Fruit fly (Drosophila melanogaster) whole organism, embryonic: ENCODE measurements around the gene meep.

Experiments
- Adf1 ChIP-seq: fragments of 200-800 bp; sonication (Bioruptor generic); IDR thresholded peaks from 2 replicates; pipeline ENCODE4 v1.3.6; 2022; ENCODE audit warnings: missing biosample characterization, missing genetic modification characterization
- B-H1 ChIP-seq: fragments of 200-800 bp; sonication (Bioruptor generic); IDR thresholded peaks from 3 replicates; pipeline ENCODE4 v1.3.6; 2022; ENCODE audit warnings: missing biosample characterization, missing genetic modification characterization
- B-H2 ChIP-seq: fragments of 200-800 bp; sonication (Bioruptor generic); optimal IDR thresholded peaks from 2 replicates; lab custom pipeline; 2018; ENCODE audit warnings: missing biosample characterization, mild to moderate bottlenecking, missing genetic modification characterization
- Blimp-1 ChIP-seq: fragments of 200-800 bp; sonication (Bioruptor generic); optimal IDR thresholded peaks from 3 replicates; lab custom pipeline; 2018; ENCODE audit warnings: missing biosample characterization, missing genetic modification characterization, mild to moderate bottlenecking, moderate library complexity, missing genetic modification reagents
- CG10147 ChIP-seq: fragments of 200-800 bp; sonication (Bioruptor generic); optimal IDR thresholded peaks from 2 replicates; lab custom pipeline; 2019; ENCODE audit warnings: missing biosample characterization, mild to moderate bottlenecking, missing genetic modification characterization, moderate library complexity
- CG10209 ChIP-seq: fragments of 200-800 bp; sonication (Bioruptor generic); optimal IDR thresholded peaks from 3 replicates; lab custom pipeline; 2017; ENCODE audit warnings: missing biosample characterization, mild to moderate bottlenecking, missing genetic modification characterization, missing genetic modification reagents
- CG10431 ChIP-seq: fragments of 200-800 bp; sonication (Bioruptor generic); optimal IDR thresholded peaks from 3 replicates; lab custom pipeline; 2018; ENCODE audit warnings: missing biosample characterization, mild to moderate bottlenecking, missing genetic modification characterization
- CG10565 ChIP-seq: fragments of 200-800 bp; sonication (Bioruptor generic); optimal IDR thresholded peaks from 3 replicates; lab custom pipeline; 2016; ENCODE audit warnings: missing biosample characterization, mild to moderate bottlenecking, missing genetic modification characterization
- CG11723 ChIP-seq: fragments of 200-800 bp; sonication (Bioruptor generic); optimal IDR thresholded peaks from 2 replicates; lab custom pipeline; 2017; ENCODE audit warnings: missing biosample characterization, mild to moderate bottlenecking, missing genetic modification characterization
- CG14014 ChIP-seq: fragments of 200-800 bp; sonication (Bioruptor generic); IDR thresholded peaks from 2 replicates; pipeline ENCODE4 v1.3.6; 2022; ENCODE audit warnings: missing biosample characterization, missing genetic modification characterization
- CG15479 ChIP-seq: fragments of 200-800 bp; sonication (Bioruptor generic); optimal IDR thresholded peaks from 3 replicates; lab custom pipeline; 2019; ENCODE audit warnings: missing biosample characterization, mild to moderate bottlenecking, missing genetic modification characterization, moderate library complexity
- CG17186 ChIP-seq: fragments of 200-800 bp; sonication (Bioruptor generic); optimal IDR thresholded peaks from 3 replicates; lab custom pipeline; 2017; ENCODE audit warnings: missing biosample characterization, missing genetic modification reagents, missing genetic modification characterization
- CG17361 ChIP-seq: fragments of 200-800 bp; sonication (Bioruptor generic); IDR thresholded peaks from 3 replicates; pipeline ENCODE4 v1.3.6; 2022; ENCODE audit warnings: missing biosample characterization, missing genetic modification characterization
- CG17802 ChIP-seq: fragments of 200-800 bp; sonication (Bioruptor generic); optimal IDR thresholded peaks from 2 replicates; lab custom pipeline; 2018; ENCODE audit warnings: missing biosample characterization, mild to moderate bottlenecking, missing genetic modification characterization, moderate library complexity
- CG1792 ChIP-seq: fragments of 200-800 bp; sonication (Bioruptor generic); optimal IDR thresholded peaks from 2 replicates; lab custom pipeline; 2016; ENCODE audit warnings: missing biosample characterization, missing genetic modification characterization
- CG31441 ChIP-seq: fragments of 200-800 bp; sonication (Bioruptor generic); IDR thresholded peaks from 2 replicates; pipeline ENCODE4 v1.3.6; 2022; ENCODE audit warnings: missing biosample characterization, missing genetic modification characterization
- CG34422 ChIP-seq: fragments of 200-800 bp; sonication (Bioruptor generic); IDR thresholded peaks from 3 replicates; pipeline ENCODE4 v1.3.6; 2022; ENCODE audit warnings: missing biosample characterization, missing genetic modification characterization
- CG42726 ChIP-seq: fragments of 200-800 bp; sonication (Bioruptor generic); IDR thresholded peaks from 2 replicates; pipeline ENCODE4 v1.3.6; 2022; ENCODE audit warnings: missing biosample characterization, missing genetic modification characterization; ENCODE audit not compliant: partially characterized antibody
- CG5953 ChIP-seq: fragments of 200-800 bp; sonication (Bioruptor generic); IDR thresholded peaks from 2 replicates; pipeline ENCODE4 v1.3.6; 2022; ENCODE audit warnings: missing biosample characterization, missing genetic modification characterization
- CG6254 ChIP-seq: fragments of 200-800 bp; sonication (Bioruptor generic); optimal IDR thresholded peaks from 3 replicates; lab custom pipeline; 2017; ENCODE audit warnings: mild to moderate bottlenecking, missing biosample characterization, missing genetic modification reagents, missing genetic modification characterization
- CG7271 ChIP-seq: fragments of 200-800 bp; sonication (Bioruptor generic); optimal IDR thresholded peaks from 2 replicates; lab custom pipeline; 2018; ENCODE audit warnings: missing biosample characterization, mild to moderate bottlenecking, missing genetic modification characterization, moderate library complexity
- CG7786 ChIP-seq: fragments of 200-800 bp; sonication (Bioruptor generic); optimal IDR thresholded peaks from 2 replicates; lab custom pipeline; 2016; ENCODE audit warnings: missing biosample characterization, missing genetic modification characterization
- CG7987 ChIP-seq: fragments of 200-800 bp; sonication (Bioruptor generic); optimal IDR thresholded peaks from 2 replicates; lab custom pipeline; 2018; ENCODE audit warnings: missing biosample characterization, mild to moderate bottlenecking, missing genetic modification characterization, moderate library complexity
- CG9437 ChIP-seq: fragments of 200-800 bp; sonication (Bioruptor generic); optimal IDR thresholded peaks from 2 replicates; lab custom pipeline; 2018; ENCODE audit warnings: missing biosample characterization, mild to moderate bottlenecking, missing genetic modification characterization
- CG9817 ChIP-seq: fragments of 200-800 bp; sonication (Bioruptor generic); optimal IDR thresholded peaks from 2 replicates; lab custom pipeline; 2018; ENCODE audit warnings: missing biosample characterization, mild to moderate bottlenecking, missing genetic modification characterization, moderate library complexity
- Drgx ChIP-seq: fragments of 200-800 bp; sonication (Bioruptor generic); IDR thresholded peaks from 2 replicates; pipeline ENCODE4 v1.3.6; 2022; ENCODE audit warnings: missing biosample characterization, missing genetic modification characterization
- E2f2 ChIP-seq: fragments of 200-800 bp; sonication (Bioruptor generic); IDR thresholded peaks from 2 replicates; pipeline ENCODE4 v1.3.6; 2022; ENCODE audit warnings: missing biosample characterization, missing genetic modification characterization
- Fer1 ChIP-seq: fragments of 200-800 bp; sonication (Bioruptor generic); optimal IDR thresholded peaks from 2 replicates; lab custom pipeline; 2017; ENCODE audit warnings: missing biosample characterization, mild to moderate bottlenecking, missing genetic modification characterization
- H2.0 ChIP-seq: fragments of 200-800 bp; sonication (Bioruptor generic); IDR thresholded peaks from 2 replicates; pipeline ENCODE4 v1.3.6; 2022; ENCODE audit warnings: missing biosample characterization, missing genetic modification characterization
- Kr ChIP-seq: fragments of 200-800 bp; sonication (Bioruptor generic); optimal IDR thresholded peaks from 2 replicates; lab custom pipeline; 2017; ENCODE audit warnings: missing biosample characterization, mild to moderate bottlenecking, missing genetic modification characterization
- Oli ChIP-seq: fragments of 200-800 bp; sonication (Bioruptor generic); optimal IDR thresholded peaks from 2 replicates; lab custom pipeline; 2018; ENCODE audit warnings: missing biosample characterization, mild to moderate bottlenecking, missing genetic modification characterization, moderate library complexity
- Pdp1 ChIP-seq, 2 experiments: fragments of 200-800 bp; sonication (Bioruptor generic); optimal IDR thresholded peaks; 3 replicates each; lab custom pipeline; 2016; ENCODE audit warnings: missing biosample characterization in 2 of 2, missing genetic modification characterization in 2 of 2, mild to moderate bottlenecking in 1 of 2, moderate library complexity in 1 of 2
- ara ChIP-seq: fragments of 200-800 bp; sonication (Bioruptor generic); IDR thresholded peaks from 2 replicates; pipeline ENCODE4 v1.3.6; 2022; ENCODE audit warnings: missing biosample characterization, missing genetic modification characterization
- cato ChIP-seq: fragments of 200-800 bp; sonication (Bioruptor generic); optimal IDR thresholded peaks from 2 replicates; lab custom pipeline; 2016; ENCODE audit warnings: missing biosample characterization, missing genetic modification characterization, borderline replicate concordance
- cg ChIP-seq: fragments of 200-800 bp; sonication (Bioruptor generic); optimal IDR thresholded peaks from 3 replicates; lab custom pipeline; 2019; ENCODE audit warnings: missing biosample characterization, mild to moderate bottlenecking, missing genetic modification characterization, moderate library complexity
- en ChIP-seq: fragments of 200-800 bp; sonication (Bioruptor generic); optimal IDR thresholded peaks from 2 replicates; lab custom pipeline; 2016; ENCODE audit warnings: missing biosample characterization, missing genetic modification characterization
- esg ChIP-seq: fragments of 200-800 bp; sonication (Bioruptor generic); conservative IDR thresholded peaks from 2 replicates; pipeline ENCODE4 v1.3.6; 2022; ENCODE audit warnings: missing biosample characterization, missing genetic modification characterization
- gce ChIP-seq: fragments of 200-800 bp; sonication (Bioruptor generic); IDR thresholded peaks from 3 replicates; pipeline ENCODE4 v1.3.6; 2022; ENCODE audit warnings: missing biosample characterization, missing genetic modification characterization
- gsb-n ChIP-seq: fragments of 200-800 bp; sonication (Bioruptor generic); optimal IDR thresholded peaks from 3 replicates; lab custom pipeline; 2018; ENCODE audit warnings: missing biosample characterization, mild to moderate bottlenecking, missing genetic modification characterization
- ham ChIP-seq: fragments of 200-800 bp; sonication (Bioruptor generic); IDR thresholded peaks from 2 replicates; pipeline ENCODE4 v1.3.6; 2022; ENCODE audit warnings: missing biosample characterization, missing genetic modification characterization
- klu ChIP-seq: fragments of 200-800 bp; sonication (Bioruptor generic); IDR thresholded peaks from 2 replicates; pipeline ENCODE4 v1.3.6; 2022; ENCODE audit warnings: missing biosample characterization, missing genetic modification characterization
- luna ChIP-seq: fragments of 200-800 bp; sonication (Bioruptor generic); optimal IDR thresholded peaks from 2 replicates; lab custom pipeline; 2016; ENCODE audit warnings: missing biosample characterization, missing genetic modification characterization
- maf-S ChIP-seq: fragments of 200-800 bp; sonication (Bioruptor generic); optimal IDR thresholded peaks from 2 replicates; lab custom pipeline; 2016; ENCODE audit warnings: missing biosample characterization, missing genetic modification characterization
- nau ChIP-seq: fragments of 200-800 bp; sonication (Bioruptor generic); optimal IDR thresholded peaks from 3 replicates; lab custom pipeline; 2017; ENCODE audit warnings: missing biosample characterization, mild to moderate bottlenecking, missing genetic modification characterization, missing genetic modification reagents
- phol ChIP-seq: fragments of 200-800 bp; sonication (Bioruptor generic); optimal IDR thresholded peaks from 3 replicates; lab custom pipeline; 2018; ENCODE audit warnings: missing biosample characterization, mild to moderate bottlenecking, missing genetic modification characterization, moderate library complexity
- sima ChIP-seq: fragments of 200-800 bp; sonication (Bioruptor generic); optimal IDR thresholded peaks from 2 replicates; lab custom pipeline; 2016; ENCODE audit warnings: missing biosample characterization, missing genetic modification characterization
- tll ChIP-seq, 2 experiments: fragments of 200-800 bp in 1 of 2; fragments of >200 bp in 1 of 2; sonication (Bioruptor generic) in 1 of 2; optimal IDR thresholded peaks; 2 replicates each; lab custom pipeline; 2017 to 2019; ENCODE audit warnings: missing biosample characterization in 2 of 2, missing genetic modification characterization in 2 of 2, mild to moderate bottlenecking in 1 of 2, moderate library complexity in 1 of 2
- vvl ChIP-seq: fragments of 200-800 bp; sonication (Bioruptor generic); IDR thresholded peaks from 2 replicates; pipeline ENCODE4 v1.3.6; 2022; ENCODE audit warnings: missing biosample characterization, missing genetic modification characterization
- yki ChIP-seq: fragments of >200 bp; optimal IDR thresholded peaks from 3 replicates; lab custom pipeline; 2018

Gene meep

dm6 chr3L:1247627-1248295 lies 44.9 kb upstream of the meep start, which contains the start of the genes Psf1 and Sac1 (continued):
- no peak for TF ChIP-seq Blimp-1
- peak; percentile 57 for TF ChIP-seq CG9817 (tag; lab: Kevin White, UChicago)
- TF ChIP-seq esg (GFP tag; lab: Robert Waterston, UW) = peak; percentile 28; the same call in 1 of the 2 replicates
- no peak for TF ChIP-seq CG15479
- peak in 1 of 2 experiments; percentile 61 for TF ChIP-seq tll (GFP tag; optimal IDR thresholded peaks at IDR 0.05; lab: Kevin White, UChicago)
- no peak for TF ChIP-seq ham (GFP tag; lab: Robert Waterston, UW)
- no peak for TF ChIP-seq Kr (GFP tag; lab: Kevin White, UChicago)
- no peak for TF ChIP-seq ara (GFP tag; lab: Robert Waterston, UW)
- no peak for TF ChIP-seq CG10209 (GFP tag; lab: Kevin White, UChicago)
- no peak for TF ChIP-seq CG10431 (GFP tag; lab: Kevin White, UChicago)
- TF ChIP-seq CG14014 (GFP tag; lab: Robert Waterston, UW) = no peak
- TF ChIP-seq CG9437 = peak; percentile 50
- TF ChIP-seq Oli = no peak
- no peak for TF ChIP-seq Fer1
- no peak for TF ChIP-seq gce (GFP tag; lab: Robert Waterston, UW)
- peak; percentile 57; the same call in 1 of the 2 replicates for TF ChIP-seq CG42726 (GFP tag; lab: Robert Waterston, UW)
- TF ChIP-seq CG31441 (GFP tag; lab: Robert Waterston, UW) = no peak; the same call in 1 of the 2 replicates
- 0 out of 2 replicates have a peak, but pooled peaks have one; percentile 24 for TF ChIP-seq H2.0 (GFP tag; lab: Robert Waterston, UW)
- TF ChIP-seq CG1792 (GFP tag; lab: Kevin White, UChicago) = peak; percentile 4
- TF ChIP-seq CG17186 (GFP tag; lab: Kevin White, UChicago) = peak; percentile 68
- 0 out of 2 replicates have a peak, but pooled peaks have one; percentile 15 for TF ChIP-seq E2f2 (GFP tag; lab: Robert Waterston, UW)
- TF ChIP-seq luna = no peak
- TF ChIP-seq phol (tag; lab: Kevin White, UChicago) = peak; percentile 76
- TF ChIP-seq CG10565 (GFP tag; lab: Kevin White, UChicago) = no peak
- TF ChIP-seq vvl (GFP tag; lab: Robert Waterston, UW) = no peak
- TF ChIP-seq CG7786 (GFP tag; lab: Kevin White, UChicago) = peak; percentile 55
- no peak for TF ChIP-seq B-H2 (GFP tag; lab: Kevin White, UChicago)
- TF ChIP-seq CG17361 (GFP tag; lab: Robert Waterston, UW) = peak; percentile 75
- TF ChIP-seq Drgx (GFP tag; lab: Robert Waterston, UW) = no peak
- no peak for TF ChIP-seq sima (GFP tag; lab: Kevin White, UChicago)
- TF ChIP-seq maf-S (GFP tag; lab: Kevin White, UChicago) = peak; percentile 26
- peak in 1 of 2 experiments; percentile 53 for TF ChIP-seq Pdp1 (GFP tag; optimal IDR thresholded peaks at IDR 0.05; lab: Kevin White, UChicago)
- peak; percentile 14 for TF ChIP-seq cato (GFP tag; lab: Kevin White, UChicago)
- TF ChIP-seq CG6254 (GFP tag; lab: Kevin White, UChicago) = no peak
- no peak for TF ChIP-seq gsb-n (tag; lab: Kevin White, UChicago)
- TF ChIP-seq CG17802 (tag; lab: Kevin White, UChicago) = peak; percentile 74
- TF ChIP-seq CG34422 = peak; percentile 58; the same call in 1 of the 3 replicates
- TF ChIP-seq CG5953 = no peak
- TF ChIP-seq yki = no peak
- TF ChIP-seq CG7987 = no peak
- no peak for TF ChIP-seq B-H1 (GFP tag; lab: Robert Waterston, UW)
- TF ChIP-seq nau (GFP tag; lab: Kevin White, UChicago) = no peak
- peak; percentile 45 for TF ChIP-seq CG10147
- no peak; the same call in 1 of the 2 replicates for TF ChIP-seq klu (GFP tag; lab: Robert Waterston, UW)
- no peak for TF ChIP-seq cg (GFP tag; lab: Kevin White, UChicago)
- TF ChIP-seq CG7271 = no peak
- TF ChIP-seq Adf1 = no peak; the same call in 1 of the 2 replicates
- no peak for TF ChIP-seq en (GFP tag; lab: Kevin White, UChicago)
- TF ChIP-seq CG11723 = no peak
